Fruit fly (Drosophila melanogaster): ENCODE measurements around the gene CG4116.

dm6 chrX:3027248-3027647 lies 40.1 kb downstream of the CG4116 start:
- TF ChIP-seq usp (GFP tag; optimal IDR thresholded peaks at IDR 0.05) (no peak), Hr78 (GFP tag; optimal IDR thresholded peaks at IDR 0.05) (no peak), ey (GFP tag; optimal IDR thresholded peaks at IDR 0.05) (no peak), Dif (GFP tag; optimal IDR thresholded peaks at IDR 0.05; ENCODE audit: partially characterized antibody) (no peak), Rel (GFP tag; optimal IDR thresholded peaks at IDR 0.05) (no peak), Rel (tag; optimal IDR thresholded peaks at IDR 0.05) (no peak)
